Worm (Caenorhabditis elegans) whole organism, late embryonic: ENCODE data around the gene T27A8.3.

Source experiments
- C38D4.7 ChIP-seq: fragments of 200-800 bp; sonication (Bioruptor generic); optimal IDR thresholded peaks from 2 replicates; lab custom pipeline; 2018; ENCODE audit warnings: mild to moderate bottlenecking, missing genetic modification characterization, moderate library complexity, missing compliant biosample characterization
- F13H6.1 ChIP-seq: sonication (generic microtip); optimal IDR thresholded peaks from 2 replicates; lab custom pipeline; 2016; ENCODE audit warnings: missing genetic modification characterization, missing compliant biosample characterization
- K02D7.2 ChIP-seq: sonication (generic microtip); optimal IDR thresholded peaks from 2 replicates; lab custom pipeline; 2017; ENCODE audit warnings: mild to moderate bottlenecking, missing genetic modification characterization, missing compliant biosample characterization
- K09A11.1 ChIP-seq: sonication (generic microtip); optimal IDR thresholded peaks from 2 replicates; lab custom pipeline; 2017; ENCODE audit warnings: antibody characterized with exemption, mild to moderate bottlenecking, missing genetic modification characterization, missing compliant biosample characterization; ENCODE audit not compliant: insufficient read depth
- T23F11.4 ChIP-seq: fragments of 200-800 bp; sonication (Bioruptor generic); optimal IDR thresholded peaks from 2 replicates; lab custom pipeline; 2018; ENCODE audit warnings: mild to moderate bottlenecking, missing genetic modification characterization, missing compliant biosample characterization
- ahr-1 ChIP-seq: sonication (generic microtip); optimal IDR thresholded peaks from 2 replicates; lab custom pipeline; 2016; ENCODE audit warnings: missing genetic modification characterization, missing compliant biosample characterization
- ama-1 ChIP-seq: fragments of 150-350 bp; optimal IDR thresholded peaks from 2 replicates; lab custom pipeline; 2014
- ceh-19 ChIP-seq: fragments of 200-800 bp; sonication (Bioruptor generic); optimal IDR thresholded peaks from 2 replicates; lab custom pipeline; 2018; ENCODE audit warnings: mild to moderate bottlenecking, missing genetic modification characterization, missing compliant biosample characterization
- ceh-24 ChIP-seq: sonication (generic microtip); optimal IDR thresholded peaks from 2 replicates; lab custom pipeline; 2016; ENCODE audit warnings: mild to moderate bottlenecking, missing genetic modification characterization, missing compliant biosample characterization
- ceh-30 ChIP-seq: fragments of 150-350 bp; optimal IDR thresholded peaks from 2 replicates; lab custom pipeline; 2014; ENCODE audit warnings: missing biosample characterization, missing genetic modification characterization
- ceh-34 ChIP-seq: sonication (generic microtip); optimal IDR thresholded peaks from 2 replicates; lab custom pipeline; 2016; ENCODE audit warnings: mild to moderate bottlenecking, missing genetic modification characterization, missing compliant biosample characterization
- ceh-9 ChIP-seq: sonication (generic microtip); optimal IDR thresholded peaks from 2 replicates; lab custom pipeline; 2016; ENCODE audit warnings: mild to moderate bottlenecking, missing genetic modification characterization, inconsistent platforms, missing compliant biosample characterization
- che-1 ChIP-seq: sonication (generic microtip); optimal IDR thresholded peaks from 2 replicates; lab custom pipeline; 2016; ENCODE audit warnings: mild to moderate bottlenecking, missing genetic modification characterization, missing compliant biosample characterization
- dmd-4 ChIP-seq: sonication (generic microtip); optimal IDR thresholded peaks from 2 replicates; lab custom pipeline; 2016; ENCODE audit warnings: borderline replicate concordance, missing genetic modification characterization, missing compliant biosample characterization
- elt-2 ChIP-seq: sonication (generic microtip); optimal IDR thresholded peaks from 2 replicates; lab custom pipeline; 2016; ENCODE audit warnings: missing genetic modification reagents, missing genetic modification characterization, missing compliant biosample characterization
- elt-4 ChIP-seq: sonication (generic microtip); optimal IDR thresholded peaks from 2 replicates; lab custom pipeline; 2016; ENCODE audit warnings: missing genetic modification characterization, missing compliant biosample characterization
- fax-1 ChIP-seq: sonication (generic microtip); optimal IDR thresholded peaks from 2 replicates; lab custom pipeline; 2016; ENCODE audit warnings: missing genotype, missing genetic modification characterization, missing compliant biosample characterization
- fkh-10 ChIP-seq: fragments of 150-350 bp; optimal IDR thresholded peaks from 2 replicates; lab custom pipeline; 2014; ENCODE audit warnings: missing biosample characterization, missing genetic modification reagents, missing genetic modification characterization
- fkh-6 ChIP-seq: sonication (generic microtip); optimal IDR thresholded peaks from 2 replicates; lab custom pipeline; 2016; ENCODE audit warnings: missing genetic modification characterization, missing compliant biosample characterization
- gmeb-2 ChIP-seq: sonication (generic microtip); optimal IDR thresholded peaks from 2 replicates; lab custom pipeline; 2016; ENCODE audit warnings: missing genetic modification characterization, inconsistent platforms, missing compliant biosample characterization
- hlh-30 ChIP-seq: sonication (generic microtip); optimal IDR thresholded peaks from 2 replicates; lab custom pipeline; 2017; ENCODE audit warnings: antibody characterized with exemption, missing genetic modification characterization, missing compliant biosample characterization; ENCODE audit not compliant: insufficient read depth
- hlh-6 ChIP-seq: sonication (generic microtip); optimal IDR thresholded peaks from 2 replicates; lab custom pipeline; 2016; ENCODE audit warnings: missing genotype, missing genetic modification characterization, missing compliant biosample characterization
- hlh-8 ChIP-seq: sonication (generic microtip); optimal IDR thresholded peaks from 2 replicates; lab custom pipeline; 2016; ENCODE audit warnings: missing genotype, missing genetic modification characterization, missing compliant biosample characterization
- lim-6 ChIP-seq: sonication (generic microtip); optimal IDR thresholded peaks from 2 replicates; lab custom pipeline; 2016; ENCODE audit warnings: missing genetic modification characterization, missing compliant biosample characterization
- madf-2 ChIP-seq: sonication (generic microtip); optimal IDR thresholded peaks from 2 replicates; lab custom pipeline; 2017; ENCODE audit warnings: missing genetic modification characterization, missing compliant biosample characterization
- nhr-11 ChIP-seq: fragments of 150-350 bp; optimal IDR thresholded peaks from 2 replicates; lab custom pipeline; 2014; ENCODE audit warnings: missing biosample characterization, missing genetic modification characterization
- nhr-232 ChIP-seq: sonication (generic microtip); optimal IDR thresholded peaks from 2 replicates; lab custom pipeline; 2016; ENCODE audit warnings: missing genetic modification characterization, missing compliant biosample characterization
- npax-4 ChIP-seq: sonication (generic microtip); optimal IDR thresholded peaks from 2 replicates; lab custom pipeline; 2016; ENCODE audit warnings: missing genetic modification characterization, missing compliant biosample characterization
- pag-3 ChIP-seq: sonication (generic microtip); optimal IDR thresholded peaks from 2 replicates; lab custom pipeline; 2016; ENCODE audit warnings: missing compliant biosample characterization, missing genetic modification characterization, borderline replicate concordance
- pat-9 ChIP-seq: fragments of 200-800 bp; sonication (Bioruptor generic); optimal IDR thresholded peaks from 2 replicates; lab custom pipeline; 2018; ENCODE audit warnings: mild to moderate bottlenecking, missing genetic modification characterization, moderate library complexity, missing compliant biosample characterization
- pha-2 ChIP-seq: sonication (generic microtip); optimal IDR thresholded peaks from 2 replicates; lab custom pipeline; 2017; ENCODE audit warnings: mild to moderate bottlenecking, missing genetic modification characterization, missing compliant biosample characterization
- pha-4 ChIP-seq: fragments of 150-350 bp; optimal IDR thresholded peaks from 2 replicates; lab custom pipeline; 2018; ENCODE audit warnings: missing biosample characterization, missing genetic modification reagents, missing genetic modification characterization
- rnt-1 ChIP-seq: sonication (generic microtip); optimal IDR thresholded peaks from 2 replicates; lab custom pipeline; 2016; ENCODE audit warnings: missing genetic modification characterization, missing compliant biosample characterization
- sdc-2 ChIP-seq: sonication (generic microtip); optimal IDR thresholded peaks from 2 replicates; lab custom pipeline; 2016; ENCODE audit warnings: missing genotype, missing genetic modification characterization, missing compliant biosample characterization
- sox-2 ChIP-seq: fragments of 200-800 bp; sonication (Bioruptor generic); IDR thresholded peaks from 2 replicates; pipeline ENCODE4 v1.3.6; 2022; ENCODE audit warnings: missing genetic modification reagents, missing genetic modification characterization, missing compliant biosample characterization
- sox-4 ChIP-seq: sonication (generic microtip); optimal IDR thresholded peaks from 2 replicates; lab custom pipeline; 2017; ENCODE audit warnings: mild to moderate bottlenecking, missing genetic modification characterization, inconsistent platforms, missing compliant biosample characterization
- syd-9 ChIP-seq: sonication (generic microtip); optimal IDR thresholded peaks from 2 replicates; lab custom pipeline; 2016; ENCODE audit warnings: mild to moderate bottlenecking, missing genetic modification characterization, moderate library complexity, missing compliant biosample characterization
- tbx-2 ChIP-seq: sonication (generic microtip); optimal IDR thresholded peaks from 2 replicates; lab custom pipeline; 2016; ENCODE audit warnings: missing genetic modification characterization, missing compliant biosample characterization
- tbx-7 ChIP-seq: sonication (generic microtip); optimal IDR thresholded peaks from 2 replicates; lab custom pipeline; 2016; ENCODE audit warnings: missing genotype, missing genetic modification characterization, missing compliant biosample characterization
- ttx-3 ChIP-seq: sonication (generic microtip); optimal IDR thresholded peaks from 2 replicates; lab custom pipeline; 2016; ENCODE audit warnings: missing genetic modification reagents, missing genetic modification characterization, missing compliant biosample characterization
- unc-3 ChIP-seq, 2 experiments: fragments of 200-800 bp in 1 of 2; sonication (Bioruptor generic) in 1 of 2; sonication (generic microtip) in 1 of 2; conservative IDR thresholded peaks in 1 of 2; optimal IDR thresholded peaks in 1 of 2; 2 replicates each; pipeline versions ENCODE4 v1.3.6 to Lab custom; 2016 to 2022; ENCODE audit warnings: missing compliant biosample characterization in 2 of 2, missing genetic modification characterization in 2 of 2, missing genetic modification reagents in 1 of 2
- unc-42 ChIP-seq: sonication (generic microtip); optimal IDR thresholded peaks from 2 replicates; lab custom pipeline; 2016; ENCODE audit warnings: missing genotype, missing genetic modification characterization, missing compliant biosample characterization
- unc-55 ChIP-seq: sonication (generic microtip); optimal IDR thresholded peaks from 2 replicates; lab custom pipeline; 2017; ENCODE audit warnings: missing biosample characterization, missing genetic modification reagents, missing genetic modification characterization
- unc-86 ChIP-seq: sonication (generic microtip); optimal IDR thresholded peaks from 2 replicates; lab custom pipeline; 2016; ENCODE audit warnings: missing genetic modification characterization, missing compliant biosample characterization
- ztf-16 ChIP-seq: sonication (generic microtip); optimal IDR thresholded peaks from 2 replicates; lab custom pipeline; 2017; ENCODE audit warnings: missing genetic modification characterization, missing compliant biosample characterization

The T27A8.3 gene

DNA sequence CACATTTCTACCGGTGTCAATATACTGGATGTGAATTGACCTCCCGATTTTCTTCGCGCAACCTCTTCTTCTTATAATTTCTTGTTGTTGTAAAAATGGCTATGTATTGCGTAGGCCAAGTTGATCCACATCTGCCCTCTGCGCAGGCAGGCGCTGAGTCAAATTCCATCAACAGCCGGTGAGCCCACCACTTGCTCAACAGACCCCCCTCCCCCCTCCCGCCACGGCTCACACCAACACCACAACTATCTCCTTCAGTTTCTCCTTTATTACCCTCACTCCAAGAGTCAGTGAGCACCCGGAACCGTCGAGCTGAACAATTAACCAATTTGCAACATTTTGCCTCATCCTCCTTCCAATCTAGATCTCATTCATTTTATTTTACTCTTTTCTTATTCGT is 18.2 kb upstream of the T27A8.3 start:
- no peak for TF ChIP-seq unc-3 (GFP tag; conservative IDR thresholded peaks at IDR 0.05; lab: Robert Waterston, UW)
- no peak for TF ChIP-seq unc-3 (tag; optimal IDR thresholded peaks at IDR 0.05; lab: Kevin White, UChicago)
- peak; percentile 24 for TF ChIP-seq unc-42 (tag; lab: Kevin White, UChicago)

DNA sequence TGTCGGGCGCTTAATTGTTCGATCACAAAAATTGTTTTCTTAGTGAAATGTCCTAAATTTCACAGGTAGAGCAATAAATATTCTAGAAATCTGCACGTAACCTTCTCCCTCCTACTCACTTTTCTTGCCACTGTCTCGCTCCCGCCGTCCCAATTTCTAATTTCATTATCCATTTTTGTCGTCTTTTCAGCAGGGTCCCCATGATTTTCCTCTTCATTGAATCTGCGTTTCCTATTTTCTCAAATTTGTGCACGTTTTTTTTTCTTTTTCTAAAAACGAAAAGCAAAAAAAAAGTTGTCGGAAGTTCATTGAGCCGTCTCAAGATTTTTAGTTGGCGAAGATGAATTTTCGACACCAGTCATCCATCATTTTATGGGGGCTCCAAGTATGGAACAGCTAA is 16.1 kb upstream of the T27A8.3 start:
- TF ChIP-seq hlh-30 (tag; lab: Kevin White, UChicago): no peak
- no peak for TF ChIP-seq ceh-19 (GFP tag; lab: Kevin White, UChicago)
- no peak for TF ChIP-seq ztf-16 (tag; lab: Kevin White, UChicago)
- TF ChIP-seq pha-2 (tag; lab: Kevin White, UChicago): no peak
- no peak for TF ChIP-seq fax-1 (tag; lab: Kevin White, UChicago)

DNA sequence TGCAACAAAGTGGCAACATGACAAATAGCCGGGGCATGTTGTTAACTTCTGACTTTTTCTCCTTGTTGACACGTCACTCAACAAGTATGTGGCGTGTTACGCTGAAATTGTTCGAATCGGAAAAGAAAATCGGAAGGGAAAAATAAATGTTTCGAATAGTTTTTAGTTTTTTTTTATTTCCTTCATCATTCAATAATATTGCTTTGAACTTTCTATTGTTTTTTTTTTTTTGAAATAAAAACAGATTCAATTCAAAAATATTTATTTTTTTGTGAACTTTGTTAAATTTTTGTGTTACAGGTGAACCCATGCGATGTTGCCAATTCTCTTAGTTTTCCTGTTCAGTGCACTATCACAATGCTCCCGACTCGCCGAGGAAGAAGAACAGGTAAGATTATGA is 12.9 kb upstream of the T27A8.3 start, which contains the start of gene cpd-2:
Gene cpd-2, plus strand, starts transcription at position 301 of the 400 bp plus-strand sequence.
- TF ChIP-seq fkh-10 (GFP tag; lab: Kevin White, UChicago) (no peak), elt-4 (tag; lab: Kevin White, UChicago) (no peak), unc-55 (GFP tag; lab: Kevin White, UChicago) (no peak), madf-2 (no peak), che-1 (tag; lab: Kevin White, UChicago) (no peak), K09A11.1 (no peak), tbx-2 (tag; lab: Kevin White, UChicago) (no peak), ceh-30 (tag; lab: Kevin White, UChicago) (no peak), ceh-9 (tag; lab: Kevin White, UChicago) (no peak)

DNA sequence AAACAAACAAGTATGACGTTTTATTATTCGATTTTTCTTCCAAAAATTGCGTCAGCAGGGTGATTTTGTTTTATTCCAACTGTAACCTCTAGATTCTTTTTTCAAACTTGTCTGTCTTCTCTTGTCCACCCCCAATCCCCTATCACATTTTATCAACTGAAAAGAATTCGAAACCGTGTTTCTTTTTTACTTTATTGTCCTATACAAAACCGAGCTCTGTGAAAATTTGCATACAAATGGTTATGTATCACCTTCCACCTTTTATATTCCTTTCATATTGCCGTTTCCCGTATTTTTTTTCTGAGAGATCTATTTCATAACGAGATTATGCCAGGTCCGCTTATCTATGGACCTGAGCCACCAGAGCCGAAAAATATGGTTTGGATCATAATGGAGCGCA is 7.2 kb upstream of the T27A8.3 start, which contains the start of gene T27A8.7:
Gene T27A8.7, plus strand, starts transcription at position 301 of the 400 bp plus-strand sequence.
- no peak for TF ChIP-seq elt-2 (tag; lab: Kevin White, UChicago)
- TF ChIP-seq tbx-7 (tag; lab: Kevin White, UChicago): no peak
- TF ChIP-seq lim-6 (tag; lab: Kevin White, UChicago): no peak
- TF ChIP-seq dmd-4: no peak
- TF ChIP-seq madf-2: no peak
- TF ChIP-seq gmeb-2 (tag; lab: Kevin White, UChicago): no peak
- TF ChIP-seq rnt-1 (tag; lab: Kevin White, UChicago): no peak
- no peak for TF ChIP-seq sox-2 (GFP tag; lab: Robert Waterston, UW)
- TF ChIP-seq nhr-11 (tag; lab: Kevin White, UChicago): no peak
- TF ChIP-seq pha-4 (tag; lab: Kevin White, UChicago): no peak
- TF ChIP-seq ahr-1 (tag; lab: Kevin White, UChicago): no peak
- no peak for TF ChIP-seq ttx-3 (tag; lab: Kevin White, UChicago)
- TF ChIP-seq sdc-2 (tag; lab: Kevin White, UChicago): no peak
- TF ChIP-seq ceh-24 (tag; lab: Kevin White, UChicago): no peak
- no peak for TF ChIP-seq F13H6.1
- TF ChIP-seq ceh-30 (tag; lab: Kevin White, UChicago): no peak
- no peak for TF ChIP-seq ceh-34 (tag; lab: Kevin White, UChicago)
- no peak for TF ChIP-seq T23F11.4 (GFP tag; lab: Kevin White, UChicago)
- no peak for TF ChIP-seq unc-86
- TF ChIP-seq fkh-6: no peak

DNA sequence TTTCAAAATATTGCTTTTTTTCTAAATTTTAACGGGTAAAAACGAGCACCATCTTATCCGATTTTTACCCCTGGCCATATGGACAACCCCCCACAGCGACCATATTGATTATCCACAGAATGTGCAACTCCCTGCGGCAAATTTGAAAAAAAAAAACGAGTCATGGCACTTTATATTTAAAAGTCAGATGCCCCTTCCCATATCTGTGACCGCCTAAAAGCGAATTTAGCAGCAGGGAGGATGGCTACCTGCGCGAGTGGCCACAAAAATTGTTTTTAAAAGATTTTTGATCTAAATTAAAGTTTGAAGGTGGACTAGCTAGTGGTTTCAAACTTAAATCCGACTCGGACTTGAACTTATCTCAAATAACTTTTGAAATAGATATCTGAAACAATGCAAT is 6.1 kb upstream of the T27A8.3 start:
- TF ChIP-seq ceh-9 (tag; lab: Kevin White, UChicago) (no peak), ceh-19 (GFP tag; lab: Kevin White, UChicago) (no peak), sox-4 (tag; lab: Kevin White, UChicago) (no peak), ama-1 (lab: Kevin White, UChicago) (no peak), hlh-8 (tag; lab: Kevin White, UChicago) (peak; percentile 63), pag-3 (tag; lab: Kevin White, UChicago) (no peak), pha-4 (tag; lab: Kevin White, UChicago) (no peak), unc-42 (tag; lab: Kevin White, UChicago) (peak; percentile 89), npax-4 (no peak), pat-9 (no peak), ceh-30 (tag; lab: Kevin White, UChicago) (peak; percentile 71), dmd-4 (no peak), elt-2 (tag; lab: Kevin White, UChicago) (peak; percentile 40), ceh-34 (tag; lab: Kevin White, UChicago) (peak; percentile 56), K02D7.2 (tag; lab: Kevin White, UChicago) (no peak), syd-9 (peak; percentile 71), nhr-232 (tag; lab: Kevin White, UChicago) (no peak), ztf-16 (tag; lab: Kevin White, UChicago) (peak; percentile 58), hlh-6 (tag; lab: Kevin White, UChicago) (peak; percentile 4), C38D4.7 (no peak)
